Fruit fly (Drosophila melanogaster) whole organism, prepupa: ENCODE measurements around the gene CG2767.

Source experiments
- CG34406 ChIP-seq: fragments of 200-800 bp; sonication (Bioruptor generic); optimal IDR thresholded peaks from 3 replicates; lab custom pipeline; 2016; ENCODE audit warnings: missing biosample characterization, missing genetic modification characterization
- CG6163 ChIP-seq: fragments of 200-800 bp; sonication (Bioruptor generic); IDR thresholded peaks from 3 replicates; pipeline ENCODE4 v1.3.6; 2022; ENCODE audit warnings: missing biosample characterization, missing genetic modification characterization
- CG7368 ChIP-seq: fragments of 200-800 bp; sonication (Bioruptor generic); optimal IDR thresholded peaks from 3 replicates; lab custom pipeline; 2016; ENCODE audit warnings: missing biosample characterization, missing genetic modification characterization
- CG8319 ChIP-seq: fragments of 200-800 bp; sonication (Bioruptor generic); optimal IDR thresholded peaks from 3 replicates; lab custom pipeline; 2016; ENCODE audit warnings: missing biosample characterization, missing genetic modification characterization
- Gug ChIP-seq: fragments of 200-800 bp; sonication (Bioruptor generic); IDR thresholded peaks from 2 replicates; pipeline ENCODE4 v1.3.6; 2022; ENCODE audit warnings: missing biosample characterization, missing genetic modification characterization
- dsx ChIP-seq: fragments of 200-800 bp; optimal IDR thresholded peaks from 3 replicates; lab custom pipeline; 2019; ENCODE audit warnings: missing biosample characterization, mild to moderate bottlenecking, missing genetic modification characterization, moderate library complexity; ENCODE audit not compliant: poor library complexity, severe bottlenecking
- salr ChIP-seq, 2 experiments: fragments of 200-800 bp; sonication (Bioruptor generic); optimal IDR thresholded peaks; 3 replicates each; lab custom pipeline; 2016 to 2018; ENCODE audit warnings: missing biosample characterization in 2 of 2, missing genetic modification characterization in 2 of 2, mild to moderate bottlenecking in 1 of 2
- spab ChIP-seq: fragments of 200-800 bp; sonication (Bioruptor generic); optimal IDR thresholded peaks from 2 replicates; lab custom pipeline; 2017; ENCODE audit warnings: missing biosample characterization, mild to moderate bottlenecking, missing genetic modification characterization, missing genetic modification reagents
- topi ChIP-seq: fragments of 200-800 bp; sonication (Bioruptor generic); optimal IDR thresholded peaks from 3 replicates; lab custom pipeline; 2016; ENCODE audit warnings: missing biosample characterization, missing genetic modification characterization

dm6 chr3R:7963495-7964132 is 44.3 kb downstream of the CG2767 start:
- TF ChIP-seq topi (GFP tag; lab: Kevin White, UChicago) = no peak
- no peak for TF ChIP-seq CG8319 (GFP tag; lab: Kevin White, UChicago)
- TF ChIP-seq dsx (GFP tag; lab: Kevin White, UChicago) = peak; percentile 77
- TF ChIP-seq CG34406 (GFP tag; lab: Kevin White, UChicago) = no peak
- TF ChIP-seq CG6163 (GFP tag; lab: Robert Waterston, UW) = peak; percentile 60; the same call in 1 of the 3 replicates
- no peak for TF ChIP-seq salr (GFP tag; optimal IDR thresholded peaks at IDR 0.05; lab: Kevin White, UChicago)
- no peak for TF ChIP-seq spab (GFP tag; lab: Kevin White, UChicago)
- TF ChIP-seq Gug (GFP tag; lab: Robert Waterston, UW) = no peak
- TF ChIP-seq CG7368 (GFP tag; lab: Kevin White, UChicago) = no peak
